Worm (Caenorhabditis elegans) whole organism, mixed stage, embryonic: ENCODE data around the gene F49F1.10.
"Not testable (repeated sequence)": the region's sequence is repeated elsewhere in the genome, so short reads cannot be mapped to it uniquely, and the experiment has no call there.

ENCODE experiments used
- M03D4.4 ChIP-seq: sonication (generic microtip); optimal IDR thresholded peaks from 2 replicates; lab custom pipeline; 2017; ENCODE audit warnings: mild to moderate bottlenecking, missing genetic modification characterization, missing compliant biosample characterization
- bed-3 ChIP-seq: fragments of 200-800 bp; sonication (Bioruptor generic); optimal IDR thresholded peaks from 3 replicates; lab custom pipeline; 2018; ENCODE audit warnings: mild to moderate bottlenecking, missing genetic modification characterization, moderate library complexity, missing compliant biosample characterization
- ceh-39 ChIP-seq: fragments of 150-350 bp; optimal IDR thresholded peaks from 2 replicates; lab custom pipeline; 2014; ENCODE audit warnings: missing biosample characterization, missing genetic modification characterization
- lsy-2 ChIP-seq: fragments of 150-350 bp; optimal IDR thresholded peaks from 2 replicates; lab custom pipeline; 2014; ENCODE audit warnings: missing biosample characterization, missing genetic modification characterization
- nhr-76 ChIP-seq: sonication (generic microtip); optimal IDR thresholded peaks from 2 replicates; lab custom pipeline; 2017; ENCODE audit warnings: missing biosample characterization, missing genetic modification characterization

DNA sequence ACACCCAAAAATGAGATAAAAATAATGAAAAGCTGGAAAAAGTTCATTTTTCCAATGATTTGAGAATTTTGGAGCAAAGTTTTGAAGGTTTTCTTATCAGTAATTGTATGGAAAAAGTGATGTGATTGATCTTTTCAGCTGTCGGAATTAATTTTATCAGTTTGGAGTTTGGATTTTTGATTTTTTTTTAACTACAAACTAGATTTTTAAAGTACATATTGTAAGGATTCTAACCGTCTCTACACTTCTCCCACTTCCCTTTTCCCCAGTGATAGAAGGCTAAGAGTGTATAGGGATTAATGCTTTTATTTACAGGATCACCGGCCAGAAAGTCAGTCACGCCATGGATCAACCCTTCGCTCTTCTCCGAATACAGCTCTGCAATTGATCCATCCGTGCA is 13.3 kb downstream of the F49F1.10 start, which contains the start of gene F49F1.7:
- not testable (repeated sequence) for TF ChIP-seq lsy-2 (tag; lab: Kevin White, UChicago); nhr-76 (tag; lab: Kevin White, UChicago); bed-3 (GFP tag; lab: Kevin White, UChicago); ceh-39; M03D4.4 (tag; lab: Kevin White, UChicago)
